Fruit fly (Drosophila melanogaster): ENCODE results near the gene CG16717.

DNA sequence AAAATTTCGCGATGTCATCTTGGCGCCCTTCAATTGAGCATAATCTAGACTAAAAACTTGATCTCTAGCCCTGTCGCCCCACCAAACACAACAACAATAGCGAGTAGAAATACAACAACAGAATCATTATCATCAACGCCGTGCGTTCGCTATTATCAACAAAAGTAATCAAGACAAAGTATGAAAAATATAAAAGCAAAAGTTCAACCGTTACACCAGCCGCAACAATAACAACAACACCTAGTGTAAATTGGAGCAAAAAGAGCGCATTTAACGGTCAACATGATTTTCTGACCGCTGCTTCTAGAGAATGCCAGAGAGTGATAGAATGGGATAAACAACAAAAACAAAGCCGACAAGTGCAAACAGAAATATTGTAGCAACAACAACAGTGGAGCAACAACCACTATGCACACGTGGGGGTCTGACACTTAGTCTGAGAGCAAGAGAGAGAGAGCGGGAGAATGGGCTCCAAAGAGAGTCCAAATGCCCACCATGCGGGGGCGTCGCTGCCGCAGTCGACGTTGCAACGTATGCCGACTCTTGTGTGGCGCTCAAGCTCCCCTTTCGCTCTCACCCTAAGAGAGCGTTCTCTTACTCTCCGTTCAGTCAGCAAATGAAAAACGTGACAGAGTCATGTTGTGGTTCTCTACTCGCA is 13.4 kb downstream of the CG16717 start:
- TF ChIP-seq Sin3A (optimal IDR thresholded peaks at IDR 0.05) (no peak), ttk (optimal IDR thresholded peaks at IDR 0.05) (no peak), psq (optimal IDR thresholded peaks at IDR 0.05) (no peak)

Measured in Kc167 (cell line).